Fruit fly (Drosophila melanogaster): ENCODE data around the gene CG33333.

Gene CG33333

dm6 chr3R:17391313-17391845 lies 25.9 kb upstream of the CG33333 start, which contains the start of the genes Brf and sds22 (continued):
- TF ChIP-seq CG9876 (GFP tag; optimal IDR thresholded peaks at IDR 0.05) (peak; percentile 87), CG2199 (GFP tag; IDR thresholded peaks at IDR 0.05) (peak; percentile 70; the same call in 1 of the 3 replicates), CG31441 (GFP tag; IDR thresholded peaks at IDR 0.05) (peak; percentile 94), Ada2b (GFP tag; IDR thresholded peaks at IDR 0.05) (peak; percentile 89), br (optimal IDR thresholded peaks at IDR 0.05) (no peak), Max (GFP tag; optimal IDR thresholded peaks at IDR 0.05) (peak; percentile 98), Lim3 (GFP tag; IDR thresholded peaks at IDR 0.05) (no peak), Atf3 (GFP tag; optimal IDR thresholded peaks at IDR 0.05) (peak; percentile 94), HmgD (GFP tag; optimal IDR thresholded peaks at IDR 0.05) (peak; percentile 89), Antp (GFP tag; optimal IDR thresholded peaks at IDR 0.05) (peak; percentile 93), CG10431 (GFP tag; optimal IDR thresholded peaks at IDR 0.05) (peak; percentile 76), CG10147 (GFP tag; optimal IDR thresholded peaks at IDR 0.05) (peak; percentile 96), ham (GFP tag; IDR thresholded peaks at IDR 0.05) (peak; percentile 80), CG1832 (GFP tag; optimal IDR thresholded peaks at IDR 0.05) (no peak), danr (GFP tag; IDR thresholded peaks at IDR 0.05) (peak; percentile 87), CG14667 (GFP tag; IDR thresholded peaks at IDR 0.05) (peak; percentile 94), CG12659 (GFP tag; optimal IDR thresholded peaks at IDR 0.05) (peak; percentile 96), CG13424 (tag; optimal IDR thresholded peaks at IDR 0.05) (peak; percentile 97), CG10321 (GFP tag; IDR thresholded peaks at IDR 0.05) (peak; percentile 61; the same call in 1 of the 2 replicates), Trl (optimal IDR thresholded peaks at IDR 0.05) (no peak), Trl (GFP tag; optimal IDR thresholded peaks at IDR 0.05) (peak; percentile 96), CG42726 (GFP tag; IDR thresholded peaks at IDR 0.05; ENCODE audit: partially characterized antibody) (no peak), E2f2 (GFP tag; IDR thresholded peaks at IDR 0.05) (peak; percentile 73), GATAe (GFP tag; conservative IDR thresholded peaks at IDR 0.05) (peak; percentile 74)

dm6 chr3R:17394318-17395188 lies 22.7 kb upstream of the CG33333 start, which contains the start of gene CREG:
Gene CREG, minus strand, starts transcription at chr3R:17394640.
- TF ChIP-seq CG4820 (GFP tag; optimal IDR thresholded peaks at IDR 0.05): peak; percentile 8
- no peak for TF ChIP-seq CG31388 (GFP tag; optimal IDR thresholded peaks at IDR 0.05)
- no peak for TF ChIP-seq wdn (GFP tag; IDR thresholded peaks at IDR 0.05)
- TF ChIP-seq CG33213 (GFP tag; optimal IDR thresholded peaks at IDR 0.05): no peak
- TF ChIP-seq Opbp (GFP tag; IDR thresholded peaks at IDR 0.05; ENCODE audit: partially characterized antibody): no peak
- TF ChIP-seq sc (optimal IDR thresholded peaks at IDR 0.05): no peak
- TF ChIP-seq sc (GFP tag; optimal IDR thresholded peaks at IDR 0.05): peak; percentile 35
- TF ChIP-seq CG2120 (GFP tag; optimal IDR thresholded peaks at IDR 0.05): peak; percentile 34
- TF ChIP-seq Lhr (GFP tag; optimal IDR thresholded peaks at IDR 0.05): no peak
- no peak for TF ChIP-seq corto (GFP tag; optimal IDR thresholded peaks at IDR 0.05)
- TF ChIP-seq Ets65A (GFP tag): peak; percentile 2
- TF ChIP-seq Fer1 (GFP tag; optimal IDR thresholded peaks at IDR 0.05): no peak
- peak; percentile 15 for TF ChIP-seq BtbVII (GFP tag; optimal IDR thresholded peaks at IDR 0.05)
- TF ChIP-seq Fer2 (tag; optimal IDR thresholded peaks at IDR 0.05): no peak
- TF ChIP-seq kah (GFP tag; optimal IDR thresholded peaks at IDR 0.05): no peak
- TF ChIP-seq Hsf (GFP tag; optimal IDR thresholded peaks at IDR 0.05): peak; percentile 29
- TF ChIP-seq jing (GFP tag; optimal IDR thresholded peaks at IDR 0.05): no peak
- TF ChIP-seq Camta (GFP tag; optimal IDR thresholded peaks at IDR 0.05): no peak
- TF ChIP-seq ham (GFP tag; IDR thresholded peaks at IDR 0.05): no peak
- peak; percentile 47 for TF ChIP-seq CG9437 (GFP tag; optimal IDR thresholded peaks at IDR 0.05)
- TF ChIP-seq CG9727 (GFP tag; optimal IDR thresholded peaks at IDR 0.05): peak; percentile 59
- no peak for TF ChIP-seq seq (GFP tag; IDR thresholded peaks at IDR 0.05)
- TF ChIP-seq ac (GFP tag; optimal IDR thresholded peaks at IDR 0.05): peak; percentile 40
- no peak for TF ChIP-seq CG7928 (GFP tag; optimal IDR thresholded peaks at IDR 0.05)
- TF ChIP-seq ato (GFP tag; IDR thresholded peaks at IDR 0.05; ENCODE audit: partially characterized antibody): no peak
- no peak for TF ChIP-seq tap (tag; optimal IDR thresholded peaks at IDR 0.05)
- peak in 1 of 2 experiments; percentile 91 for TF ChIP-seq tll (GFP tag; optimal IDR thresholded peaks at IDR 0.05)

Data from whole organism, embryonic.